Fruit fly (Drosophila melanogaster): ENCODE results near the gene Apc.
A peak's percentile ranks its signal among the peaks of the same experiment; 100 is the strongest.

Gene Apc

DNA sequence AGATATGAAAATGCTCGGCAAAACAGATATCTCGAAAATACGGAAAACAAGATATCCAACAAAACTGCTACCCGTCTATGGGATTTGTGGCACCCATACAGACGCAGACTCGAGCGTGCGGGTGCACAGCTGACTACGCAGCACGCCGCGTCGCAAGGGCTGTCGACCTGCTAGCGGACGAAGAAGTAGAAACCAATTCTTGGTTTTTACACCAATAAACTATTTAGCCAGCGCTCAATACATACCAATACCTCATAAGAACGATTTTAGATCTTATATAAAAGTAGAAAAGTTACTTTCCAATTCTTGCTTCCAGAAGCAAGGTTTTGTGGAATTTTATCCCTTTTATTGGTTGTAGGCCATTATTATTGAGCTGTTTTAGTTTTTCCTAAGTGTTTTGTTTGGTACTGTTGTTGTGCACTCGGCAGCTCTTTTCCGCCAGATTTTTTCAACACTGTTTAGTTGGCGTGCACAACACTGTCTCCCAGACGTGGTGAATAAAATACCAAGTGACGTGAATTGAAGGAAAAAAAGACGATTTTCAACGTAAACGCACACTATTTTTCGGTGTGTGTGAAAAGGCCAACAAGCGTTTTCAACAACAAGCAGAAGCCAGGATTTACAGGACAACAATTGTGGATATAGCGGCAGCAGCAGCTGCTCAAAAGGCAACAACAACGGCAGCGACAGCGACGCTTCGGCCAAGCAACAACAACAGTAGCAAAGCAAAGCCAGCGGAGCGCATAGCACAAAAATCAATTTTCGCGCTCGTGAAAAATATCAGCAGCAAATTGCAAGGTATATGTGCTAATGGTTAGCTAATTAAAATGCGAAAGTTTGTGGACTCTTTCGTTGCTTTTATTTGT lies 44.2 kb upstream of the Apc start (continued):
- peak; percentile 76; the same call in 3 of the 4 replicates for TF ChIP-seq Gug (GFP tag; IDR thresholded peaks at IDR 0.05)
- peak; percentile 73 for TF ChIP-seq CG7372 (GFP tag; IDR thresholded peaks at IDR 0.05)
- TF ChIP-seq wdn (GFP tag; IDR thresholded peaks at IDR 0.05) = peak; percentile 60; the same call in 1 of the 2 replicates
- TF ChIP-seq schlank (tag; optimal IDR thresholded peaks at IDR 0.05) = peak; percentile 70
- peak; percentile 75 for TF ChIP-seq nom (GFP tag; optimal IDR thresholded peaks at IDR 0.05)
- TF ChIP-seq E2f2 (GFP tag; IDR thresholded peaks at IDR 0.05) = no peak; the same call in 1 of the 2 replicates
- peak; percentile 82 for TF ChIP-seq pb (GFP tag; optimal IDR thresholded peaks at IDR 0.05)
- peak; percentile 72 for TF ChIP-seq NC2β (GFP tag; optimal IDR thresholded peaks at IDR 0.05)
- no peak; the same call in none of the 2 replicates for TF ChIP-seq CG14014 (GFP tag; IDR thresholded peaks at IDR 0.05)
- peak; percentile 91 for TF ChIP-seq CG10543 (GFP tag; optimal IDR thresholded peaks at IDR 0.05)
- TF ChIP-seq CG10267 (tag; optimal IDR thresholded peaks at IDR 0.05) = peak; percentile 95
- 0 out of 4 replicates have a peak, but pooled peaks have one; percentile 37 for TF ChIP-seq Dll (GFP tag; IDR thresholded peaks at IDR 0.05; ENCODE audit: partially characterized antibody)
- TF ChIP-seq CG7928 (GFP tag; optimal IDR thresholded peaks at IDR 0.05) = peak; percentile 64
- peak; percentile 59; the same call in 1 of the 3 replicates for TF ChIP-seq CG11560 (tag; IDR thresholded peaks at IDR 0.05)
- TF ChIP-seq ara (GFP tag; IDR thresholded peaks at IDR 0.05) = peak; percentile 42; the same call in 1 of the 2 replicates
- peak; percentile 81 for TF ChIP-seq repo (GFP tag; optimal IDR thresholded peaks at IDR 0.05)
- peak; percentile 17 for TF ChIP-seq Lhr (GFP tag; optimal IDR thresholded peaks at IDR 0.05)
- TF ChIP-seq Doc2 (GFP tag; IDR thresholded peaks at IDR 0.05) = no peak
- TF ChIP-seq bbx (GFP tag; IDR thresholded peaks at IDR 0.05; ENCODE audit: partially characterized antibody) = no peak
- no peak for TF ChIP-seq corto (GFP tag; optimal IDR thresholded peaks at IDR 0.05)
- TF ChIP-seq trh (GFP tag; optimal IDR thresholded peaks at IDR 0.05) = peak; percentile 22
- TF ChIP-seq CG4328 (GFP tag; optimal IDR thresholded peaks at IDR 0.05) = peak; percentile 72
- TF ChIP-seq CG11695 (GFP tag; IDR thresholded peaks at IDR 0.05) = peak; percentile 78; the same call in 2 of the 3 replicates
- TF ChIP-seq Hmx (GFP tag; optimal IDR thresholded peaks at IDR 0.05) = peak; percentile 59
- TF ChIP-seq CG15479 (GFP tag; optimal IDR thresholded peaks at IDR 0.05) = peak; percentile 75
- no peak for TF ChIP-seq br (optimal IDR thresholded peaks at IDR 0.05)
- no peak for TF ChIP-seq tna (GFP tag; IDR thresholded peaks at IDR 0.05; ENCODE audit: partially characterized antibody)
- TF ChIP-seq CG3281 (GFP tag; optimal IDR thresholded peaks at IDR 0.05) = peak; percentile 88
- peak; percentile 89 for TF ChIP-seq CG6175 (GFP tag; IDR thresholded peaks at IDR 0.05)
- TF ChIP-seq da (GFP tag; optimal IDR thresholded peaks at IDR 0.05) = peak; percentile 33
- TF ChIP-seq CG8281 (tag; optimal IDR thresholded peaks at IDR 0.05) = peak; percentile 58
- peak; percentile 57 for TF ChIP-seq ATbp (GFP tag; optimal IDR thresholded peaks at IDR 0.05)
- TF ChIP-seq Oli (tag; optimal IDR thresholded peaks at IDR 0.05) = peak; percentile 41
- peak; percentile 54 for TF ChIP-seq Sry-δ (GFP tag; optimal IDR thresholded peaks at IDR 0.05)
- TF ChIP-seq CG12104 (GFP tag; optimal IDR thresholded peaks at IDR 0.05) = peak; percentile 82
- peak; percentile 57 for TF ChIP-seq CG15011 (GFP tag; optimal IDR thresholded peaks at IDR 0.05)
- TF ChIP-seq CG1024 (GFP tag; IDR thresholded peaks at IDR 0.05) = 0 out of 2 replicates have a peak, but pooled peaks have one; percentile 31
- no peak for TF ChIP-seq Dip2 (GFP tag; IDR thresholded peaks at IDR 0.05)
- peak; percentile 74 for TF ChIP-seq Sox102F (GFP tag; optimal IDR thresholded peaks at IDR 0.05)
- peak; percentile 76 for TF ChIP-seq CG11398 (GFP tag; optimal IDR thresholded peaks at IDR 0.05)
- peak; percentile 77 for TF ChIP-seq CG12942 (GFP tag; optimal IDR thresholded peaks at IDR 0.05)
- peak; percentile 70 for TF ChIP-seq CG18476 (GFP tag; optimal IDR thresholded peaks at IDR 0.05)
- TF ChIP-seq CG9932 (GFP tag; IDR thresholded peaks at IDR 0.05) = peak; percentile 86
- peak; percentile 24 for TF ChIP-seq Mes4 (GFP tag; optimal IDR thresholded peaks at IDR 0.05)
- TF ChIP-seq Elba2 (GFP tag; optimal IDR thresholded peaks at IDR 0.05) = no peak
- TF ChIP-seq Six4 (GFP tag; optimal IDR thresholded peaks at IDR 0.05) = peak; percentile 68
- peak; percentile 64 for TF ChIP-seq CG6272 (GFP tag; IDR thresholded peaks at IDR 0.05)
- TF ChIP-seq Nf-YA (GFP tag; IDR thresholded peaks at IDR 0.05) = 0 out of 2 replicates have a peak, but pooled peaks have one; percentile 49
- TF ChIP-seq CG6683 (GFP tag; optimal IDR thresholded peaks at IDR 0.05) = peak; percentile 63
